Fruit fly (Drosophila melanogaster) whole organism, embryonic: ENCODE results near the gene Frmd5.

Experiments used
- Abd-B ChIP-seq: fragments of 200-800 bp; sonication (Bioruptor generic); optimal IDR thresholded peaks from 2 replicates; lab custom pipeline; 2018; ENCODE audit warnings: missing biosample characterization, mild to moderate bottlenecking, missing genetic modification characterization, moderate library complexity
- Awh ChIP-seq: fragments of 200-800 bp; sonication (Bioruptor generic); IDR thresholded peaks from 2 replicates; pipeline ENCODE4, ENCODE4 v1.3.6; 2022; ENCODE audit warnings: missing biosample characterization, missing genetic modification characterization
- BtbVII ChIP-seq: fragments of 200-800 bp; sonication (Bioruptor generic); optimal IDR thresholded peaks from 3 replicates; lab custom pipeline; 2017; ENCODE audit warnings: missing biosample characterization, mild to moderate bottlenecking, missing genetic modification characterization
- CG11093 ChIP-seq: fragments of 200-800 bp; sonication (Bioruptor generic); IDR thresholded peaks from 3 replicates; pipeline ENCODE4 v1.3.6; 2022; ENCODE audit warnings: missing biosample characterization, missing genetic modification characterization
- CG12236 ChIP-seq: fragments of 200-800 bp; sonication (Bioruptor generic); optimal IDR thresholded peaks from 2 replicates; lab custom pipeline; 2016; ENCODE audit warnings: missing biosample characterization, missing genetic modification characterization
- CG12299 ChIP-seq: fragments of 200-800 bp; sonication (Bioruptor generic); optimal IDR thresholded peaks from 2 replicates; lab custom pipeline; 2018; ENCODE audit warnings: missing biosample characterization, mild to moderate bottlenecking, missing genetic modification characterization
- CG14667 ChIP-seq: fragments of 200-800 bp; sonication (Bioruptor generic); IDR thresholded peaks from 2 replicates; pipeline ENCODE4 v1.3.6; 2022; ENCODE audit warnings: missing biosample characterization, missing genetic modification characterization
- CG14710 ChIP-seq: fragments of 200-800 bp; sonication (Bioruptor generic); optimal IDR thresholded peaks from 3 replicates; lab custom pipeline; 2019; ENCODE audit warnings: missing biosample characterization, mild to moderate bottlenecking, missing genetic modification characterization, moderate library complexity
- CG17359 ChIP-seq: fragments of 200-800 bp; sonication (Bioruptor generic); optimal IDR thresholded peaks from 3 replicates; lab custom pipeline; 2018; ENCODE audit warnings: missing biosample characterization, mild to moderate bottlenecking, missing genetic modification characterization, moderate library complexity
- CG2116 ChIP-seq: fragments of 200-800 bp; sonication (Bioruptor generic); optimal IDR thresholded peaks from 3 replicates; lab custom pipeline; 2018; ENCODE audit warnings: missing biosample characterization, mild to moderate bottlenecking, missing genetic modification characterization
- CG31224 ChIP-seq: fragments of 200-800 bp; sonication (Bioruptor generic); IDR thresholded peaks from 2 replicates; pipeline ENCODE4 v1.3.6; 2022; ENCODE audit warnings: missing biosample characterization, missing genetic modification characterization
- CG31365 ChIP-seq: fragments of 200-800 bp; sonication (Bioruptor generic); optimal IDR thresholded peaks from 2 replicates; lab custom pipeline; 2018; ENCODE audit warnings: missing biosample characterization, mild to moderate bottlenecking, missing genetic modification characterization
- CG31388 ChIP-seq: fragments of 200-800 bp; sonication (Bioruptor generic); optimal IDR thresholded peaks from 2 replicates; lab custom pipeline; 2016; ENCODE audit warnings: missing biosample characterization, missing genetic modification characterization
- CG3726 ChIP-seq: fragments of 200-800 bp; sonication (Bioruptor generic); IDR thresholded peaks from 3 replicates; pipeline ENCODE4, ENCODE4 v1.3.6; 2022; ENCODE audit warnings: missing biosample characterization, missing genetic modification characterization
- CG4282 ChIP-seq: fragments of 200-800 bp; sonication (Bioruptor generic); optimal IDR thresholded peaks from 2 replicates; lab custom pipeline; 2016; ENCODE audit warnings: missing biosample characterization, missing genetic modification characterization
- CG4424 ChIP-seq: fragments of 200-800 bp; sonication (Bioruptor generic); optimal IDR thresholded peaks from 3 replicates; lab custom pipeline; 2016; ENCODE audit warnings: missing biosample characterization, missing genetic modification characterization
- CG7839 ChIP-seq: fragments of 200-800 bp; sonication (Bioruptor generic); optimal IDR thresholded peaks from 3 replicates; lab custom pipeline; 2018; ENCODE audit warnings: missing biosample characterization, mild to moderate bottlenecking, missing genetic modification characterization, moderate library complexity
- CG9876 ChIP-seq: fragments of 200-800 bp; sonication (Bioruptor generic); optimal IDR thresholded peaks from 2 replicates; lab custom pipeline; 2016; ENCODE audit warnings: missing biosample characterization, missing genetic modification characterization
- D19A ChIP-seq: fragments of 200-800 bp; optimal IDR thresholded peaks from 3 replicates; lab custom pipeline; 2019; ENCODE audit warnings: missing biosample characterization, mild to moderate bottlenecking, missing genetic modification characterization, moderate library complexity
- Deaf1 ChIP-seq: fragments of 200-800 bp; optimal IDR thresholded peaks from 3 replicates; lab custom pipeline; 2019; ENCODE audit warnings: missing biosample characterization, mild to moderate bottlenecking, missing genetic modification characterization, moderate library complexity
- Doc2 ChIP-seq: fragments of 200-800 bp; sonication (Bioruptor generic); IDR thresholded peaks from 2 replicates; pipeline ENCODE4 v1.3.6; 2022; ENCODE audit warnings: missing biosample characterization, missing genetic modification characterization
- Elba2 ChIP-seq: fragments of 200-800 bp; sonication (Bioruptor generic); optimal IDR thresholded peaks from 3 replicates; lab custom pipeline; 2016; ENCODE audit warnings: missing biosample characterization, missing genetic modification characterization
- Ets97D ChIP-seq: fragments of 200-800 bp; sonication (Bioruptor generic); optimal IDR thresholded peaks from 3 replicates; lab custom pipeline; 2016; ENCODE audit warnings: missing biosample characterization, missing genetic modification characterization
- GATAe ChIP-seq: fragments of 200-800 bp; sonication (Bioruptor generic); conservative IDR thresholded peaks from 2 replicates; pipeline ENCODE4 v1.3.6; 2022; ENCODE audit warnings: missing biosample characterization, missing genetic modification characterization
- H15 ChIP-seq: fragments of 200-800 bp; sonication (Bioruptor generic); IDR thresholded peaks from 3 replicates; pipeline ENCODE4 v1.3.6; 2022; ENCODE audit warnings: missing biosample characterization, missing genetic modification characterization
- Hmr ChIP-seq: fragments of 200-800 bp; sonication (Bioruptor generic); optimal IDR thresholded peaks from 3 replicates; lab custom pipeline; 2017; ENCODE audit warnings: mild to moderate bottlenecking, missing biosample characterization, missing genetic modification reagents, missing genetic modification characterization
- Hr51 ChIP-seq, 2 experiments: fragments of 200-800 bp; sonication (Bioruptor generic); optimal IDR thresholded peaks; 2 replicates in 1 of 2; 3 replicates in 1 of 2; lab custom pipeline; 2016 to 2018; ENCODE audit warnings: missing biosample characterization in 2 of 2, missing genetic modification characterization in 2 of 2, mild to moderate bottlenecking in 1 of 2, moderate library complexity in 1 of 2
- MESR4 ChIP-seq: fragments of 200-800 bp; sonication (Bioruptor generic); optimal IDR thresholded peaks from 2 replicates; lab custom pipeline; 2018; ENCODE audit warnings: missing biosample characterization, mild to moderate bottlenecking, missing genetic modification characterization, moderate library complexity
- Sox100B ChIP-seq: fragments of 200-800 bp; sonication (Bioruptor generic); optimal IDR thresholded peaks from 3 replicates; lab custom pipeline; 2018; ENCODE audit warnings: missing biosample characterization, mild to moderate bottlenecking, missing genetic modification characterization
- Vsx1 ChIP-seq: fragments of 200-800 bp; sonication (Bioruptor generic); optimal IDR thresholded peaks from 2 replicates; lab custom pipeline; 2017; ENCODE audit warnings: missing biosample characterization, mild to moderate bottlenecking, missing genetic modification characterization, missing genetic modification reagents
- Xrp1 ChIP-seq: fragments of 200-800 bp; sonication (Bioruptor generic); IDR thresholded peaks from 2 replicates; pipeline ENCODE4 v1.3.6; 2022; ENCODE audit warnings: missing biosample characterization, missing genetic modification characterization
- br ChIP-seq: fragments of >200 bp; optimal IDR thresholded peaks from 2 replicates; lab custom pipeline; 2017
- cg ChIP-seq: fragments of 200-800 bp; sonication (Bioruptor generic); optimal IDR thresholded peaks from 3 replicates; lab custom pipeline; 2019; ENCODE audit warnings: missing biosample characterization, mild to moderate bottlenecking, missing genetic modification characterization, moderate library complexity
- chinmo ChIP-seq: fragments of 200-800 bp; sonication (Bioruptor generic); IDR thresholded peaks from 4 replicates; pipeline ENCODE4 v1.3.6; 2022; ENCODE audit warnings: missing biosample characterization, missing genetic modification characterization; ENCODE audit not compliant: partially characterized antibody
- corto ChIP-seq: fragments of 200-800 bp; sonication (Bioruptor generic); optimal IDR thresholded peaks from 2 replicates; lab custom pipeline; 2016; ENCODE audit warnings: missing biosample characterization, mild to moderate bottlenecking, missing genetic modification characterization, moderate library complexity
- eve ChIP-seq, 2 experiments: fragments of >200 bp; optimal IDR thresholded peaks; 2 replicates each; lab custom pipeline; 2017; ENCODE audit warnings: missing biosample characterization in 2 of 2, missing genetic modification characterization in 2 of 2
- fd102C ChIP-seq: fragments of 200-800 bp; sonication (Bioruptor generic); optimal IDR thresholded peaks from 2 replicates; lab custom pipeline; 2018; ENCODE audit warnings: missing biosample characterization, mild to moderate bottlenecking, missing genetic modification characterization, moderate library complexity
- gem ChIP-seq: fragments of 200-800 bp; sonication (Bioruptor generic); optimal IDR thresholded peaks from 2 replicates; lab custom pipeline; 2019; ENCODE audit warnings: missing biosample characterization, mild to moderate bottlenecking, missing genetic modification characterization, moderate library complexity
- gsb ChIP-seq: fragments of 200-800 bp; sonication (Bioruptor generic); IDR thresholded peaks from 2 replicates; pipeline ENCODE4 v1.3.6; 2022; ENCODE audit warnings: missing biosample characterization, missing genetic modification characterization
- gsb-n ChIP-seq: fragments of 200-800 bp; sonication (Bioruptor generic); optimal IDR thresholded peaks from 3 replicates; lab custom pipeline; 2018; ENCODE audit warnings: missing biosample characterization, mild to moderate bottlenecking, missing genetic modification characterization
- hb ChIP-seq: fragments of 200-800 bp; sonication (Bioruptor generic); IDR thresholded peaks from 3 replicates; pipeline ENCODE4 v1.3.6; 2022; ENCODE audit warnings: missing biosample characterization, missing genetic modification characterization; ENCODE audit not compliant: partially characterized antibody
- kni ChIP-seq: fragments of 200-800 bp; sonication (Bioruptor generic); optimal IDR thresholded peaks from 3 replicates; lab custom pipeline; 2017; ENCODE audit warnings: mild to moderate bottlenecking, missing biosample characterization, missing genetic modification reagents, missing genetic modification characterization
- mam ChIP-seq: fragments of 200-800 bp; sonication (Bioruptor generic); optimal IDR thresholded peaks from 3 replicates; lab custom pipeline; 2016; ENCODE audit warnings: missing biosample characterization, missing genetic modification characterization
- nerfin-1 ChIP-seq: fragments of 200-800 bp; sonication (Bioruptor generic); optimal IDR thresholded peaks from 3 replicates; lab custom pipeline; 2019; ENCODE audit warnings: missing biosample characterization, mild to moderate bottlenecking, missing genetic modification characterization, moderate library complexity
- org-1 ChIP-seq: fragments of 200-800 bp; sonication (Bioruptor generic); optimal IDR thresholded peaks from 2 replicates; lab custom pipeline; 2017; ENCODE audit warnings: missing biosample characterization, missing genetic modification characterization
- row ChIP-seq: fragments of 200-800 bp; sonication (Bioruptor generic); IDR thresholded peaks from 3 replicates; pipeline ENCODE4 v1.3.6; 2022; ENCODE audit warnings: missing biosample characterization, missing genetic modification characterization
- scrt ChIP-seq: fragments of 200-800 bp; sonication (Bioruptor generic); optimal IDR thresholded peaks from 2 replicates; lab custom pipeline; 2018; ENCODE audit warnings: missing biosample characterization, mild to moderate bottlenecking, missing genetic modification characterization, moderate library complexity
- sisA ChIP-seq: fragments of 200-800 bp; sonication (Bioruptor generic); IDR thresholded peaks from 2 replicates; pipeline ENCODE4 v1.3.6; 2022; ENCODE audit warnings: missing biosample characterization, missing genetic modification characterization
- tio ChIP-seq: fragments of 200-800 bp; sonication (Bioruptor generic); optimal IDR thresholded peaks from 2 replicates; lab custom pipeline; 2017; ENCODE audit warnings: missing biosample characterization, missing genetic modification characterization, inconsistent platforms
- unc-4 ChIP-seq: fragments of 200-800 bp; sonication (Bioruptor generic); IDR thresholded peaks from 2 replicates; pipeline ENCODE4 v1.3.6; 2022; ENCODE audit warnings: missing biosample characterization, missing genetic modification characterization; ENCODE audit not compliant: partially characterized antibody

Frmd5 gene

dm6 chr2L:10396877-10397587, 52.8 kb downstream of the Frmd5 start (continued):
- TF ChIP-seq GATAe (GFP tag; lab: Robert Waterston, UW) (no peak), CG4282 (GFP tag; lab: Kevin White, UChicago) (no peak), MESR4 (GFP tag; lab: Kevin White, UChicago) (peak; percentile 70), chinmo (GFP tag; lab: Robert Waterston, UW) (no peak), CG14710 (tag; lab: Kevin White, UChicago) (no peak), BtbVII (GFP tag; lab: Kevin White, UChicago) (no peak), Ets97D (GFP tag; lab: Kevin White, UChicago) (no peak), CG11093 (GFP tag; lab: Robert Waterston, UW) (no peak), mam (GFP tag; lab: Kevin White, UChicago) (no peak), gsb-n (tag; lab: Kevin White, UChicago) (no peak), Awh (GFP tag; lab: Robert Waterston, UW) (no peak), D19A (no peak), row (GFP tag; lab: Robert Waterston, UW) (no peak), Doc2 (GFP tag; lab: Robert Waterston, UW) (no peak), cg (peak; percentile 84), CG17359 (tag; lab: Kevin White, UChicago) (no peak), CG3726 (GFP tag; lab: Robert Waterston, UW) (no peak), CG31365 (tag; lab: Kevin White, UChicago) (no peak), gem (tag; lab: Kevin White, UChicago) (no peak), CG12236 (GFP tag; lab: Kevin White, UChicago) (no peak), eve (GFP tag; optimal IDR thresholded peaks at IDR 0.05; lab: Kevin White, UChicago) (peak in 1 of 2 experiments; percentile 91), sisA (GFP tag; lab: Robert Waterston, UW) (no peak), scrt (GFP tag; lab: Kevin White, UChicago) (no peak), kni (GFP tag; lab: Kevin White, UChicago) (peak; percentile 37), corto (GFP tag; lab: Kevin White, UChicago) (peak; percentile 9), Xrp1 (GFP tag; lab: Robert Waterston, UW) (0 out of 2 replicates have a peak, but pooled peaks have one; percentile 6), Elba2 (GFP tag; lab: Kevin White, UChicago) (no peak), tio (no peak), Deaf1 (tag; lab: Kevin White, UChicago) (no peak), nerfin-1 (no peak), fd102C (no peak), CG14667 (no peak), Abd-B (GFP tag; lab: Kevin White, UChicago) (no peak), CG7839 (tag; lab: Kevin White, UChicago) (no peak), gsb (no peak), Hr51 (GFP tag; optimal IDR thresholded peaks at IDR 0.05; lab: Kevin White, UChicago) (no peak), br (lab: Kevin White, UChicago) (no peak), org-1 (GFP tag; lab: Kevin White, UChicago) (no peak), unc-4 (0 out of 2 replicates have a peak, but pooled peaks have one; percentile 6), CG12299 (peak; percentile 23), CG4424 (GFP tag; lab: Kevin White, UChicago) (no peak), hb (GFP tag; lab: Robert Waterston, UW) (no peak), CG2116 (GFP tag; lab: Kevin White, UChicago) (no peak), CG9876 (GFP tag; lab: Kevin White, UChicago) (no peak), Vsx1 (GFP tag; lab: Kevin White, UChicago) (no peak), H15 (GFP tag; lab: Robert Waterston, UW) (no peak), CG31388 (no peak), Hmr (GFP tag; lab: Kevin White, UChicago) (no peak), Sox100B (GFP tag; lab: Kevin White, UChicago) (peak; percentile 6), CG31224 (GFP tag; lab: Robert Waterston, UW) (no peak)
